Worm (Caenorhabditis elegans): ENCODE measurements around the gene ZC190.5.

DNA sequence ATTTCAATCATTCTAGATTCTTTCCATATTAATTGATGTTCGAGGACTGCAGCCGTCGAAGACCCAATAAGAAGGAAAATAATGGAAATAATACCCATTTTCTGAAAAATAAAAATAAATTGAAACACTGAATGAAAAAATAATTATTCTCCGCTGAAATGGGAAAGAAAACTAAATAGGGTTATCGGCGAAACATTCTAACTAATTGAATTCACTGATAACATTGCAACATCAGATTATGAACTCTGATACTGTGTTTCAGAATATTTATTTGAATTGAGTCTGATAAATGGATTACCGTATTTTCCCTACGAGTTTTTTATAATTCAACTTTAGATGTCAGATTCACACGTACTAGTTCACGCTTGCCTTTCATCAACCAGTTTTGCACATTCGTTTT is 30.3 kb downstream of the ZC190.5 start, which contains the start of gene asp-13:
- TF ChIP-seq nhr-23 (tag; optimal IDR thresholded peaks at IDR 0.05) (no peak), skn-1 (tag; optimal IDR thresholded peaks at IDR 0.05) (no peak), mbf-1 (tag; optimal IDR thresholded peaks at IDR 0.05) (no peak), snpc-4 (tag; optimal IDR thresholded peaks at IDR 0.05) (no peak), nhr-25 (tag; optimal IDR thresholded peaks at IDR 0.05) (no peak), fos-1 (tag; optimal IDR thresholded peaks at IDR 0.05) (peak; percentile 38), nhr-237 (tag; optimal IDR thresholded peaks at IDR 0.05) (no peak), C34F6.9 (tag; optimal IDR thresholded peaks at IDR 0.05) (no peak), ceh-16 (tag; optimal IDR thresholded peaks at IDR 0.05) (no peak), F13H6.1 (tag; optimal IDR thresholded peaks at IDR 0.05) (no peak), mab-5 (tag; optimal IDR thresholded peaks at IDR 0.05) (no peak), nhr-77 (tag; optimal IDR thresholded peaks at IDR 0.05) (no peak), elt-1 (tag; optimal IDR thresholded peaks at IDR 0.05) (no peak)

All from whole organism, L2 larva.